Fruit fly (Drosophila melanogaster): ENCODE results near the gene CycB3.

- TF ChIP-seq CG9948 (tag; optimal IDR thresholded peaks at IDR 0.05) (no peak), EcR (GFP tag; optimal IDR thresholded peaks at IDR 0.05) (no peak), CG8159 (tag; optimal IDR thresholded peaks at IDR 0.05) (no peak), D1 (tag; optimal IDR thresholded peaks at IDR 0.05) (no peak), CG32121 (GFP tag; IDR thresholded peaks at IDR 0.05) (no peak), gl (tag; optimal IDR thresholded peaks at IDR 0.05) (no peak), CG12605 (GFP tag; IDR thresholded peaks at IDR 0.05) (no peak), Snoo (tag; optimal IDR thresholded peaks at IDR 0.05) (no peak), rn (GFP tag; IDR thresholded peaks at IDR 0.05) (no peak), CG8301 (tag; optimal IDR thresholded peaks at IDR 0.05) (no peak)
Observed at dm6 chr3R:24857459-24857858, 13.2 kb downstream of the CycB3 start, which contains the start of gene CAH4.
